Fruit fly (Drosophila melanogaster) whole organism, embryonic: ENCODE data around the gene Vps26.
A peak's percentile ranks its signal among the peaks of the same experiment; 100 is the strongest.

ENCODE experiments used
- Asciz ChIP-seq: fragments of 200-800 bp; sonication (Bioruptor generic); optimal IDR thresholded peaks from 2 replicates; lab custom pipeline; 2017; ENCODE audit warnings: missing biosample characterization, mild to moderate bottlenecking, missing genetic modification characterization, missing genetic modification reagents
- Atf-2 ChIP-seq: fragments of 200-800 bp; sonication (Bioruptor generic); optimal IDR thresholded peaks from 2 replicates; lab custom pipeline; 2016; ENCODE audit warnings: missing biosample characterization, missing genetic modification characterization
- CG10209 ChIP-seq: fragments of 200-800 bp; sonication (Bioruptor generic); optimal IDR thresholded peaks from 3 replicates; lab custom pipeline; 2017; ENCODE audit warnings: missing biosample characterization, mild to moderate bottlenecking, missing genetic modification characterization, missing genetic modification reagents
- CG10274 ChIP-seq: fragments of 200-800 bp; sonication (Bioruptor generic); optimal IDR thresholded peaks from 3 replicates; lab custom pipeline; 2017; ENCODE audit warnings: missing biosample characterization, mild to moderate bottlenecking, missing genetic modification characterization
- CG10462 ChIP-seq: fragments of 200-800 bp; sonication (Bioruptor generic); optimal IDR thresholded peaks from 2 replicates; lab custom pipeline; 2016; ENCODE audit warnings: missing biosample characterization, missing genetic modification characterization
- CG12744 ChIP-seq: fragments of 200-800 bp; sonication (Bioruptor generic); optimal IDR thresholded peaks from 2 replicates; lab custom pipeline; 2016; ENCODE audit warnings: missing biosample characterization, missing genetic modification characterization
- CG13296 ChIP-seq: fragments of 200-800 bp; sonication (Bioruptor generic); optimal IDR thresholded peaks from 3 replicates; lab custom pipeline; 2018; ENCODE audit warnings: missing biosample characterization, mild to moderate bottlenecking, missing genetic modification characterization
- CG14014 ChIP-seq: fragments of 200-800 bp; sonication (Bioruptor generic); IDR thresholded peaks from 2 replicates; pipeline ENCODE4 v1.3.6; 2022; ENCODE audit warnings: missing biosample characterization, missing genetic modification characterization
- CG17912 ChIP-seq: fragments of 200-800 bp; sonication (Bioruptor generic); optimal IDR thresholded peaks from 2 replicates; lab custom pipeline; 2018; ENCODE audit warnings: missing biosample characterization, mild to moderate bottlenecking, missing genetic modification characterization
- CG30431 ChIP-seq: fragments of 200-800 bp; sonication (Bioruptor generic); optimal IDR thresholded peaks from 2 replicates; lab custom pipeline; 2017; ENCODE audit warnings: missing biosample characterization, missing genetic modification characterization
- CG32532 ChIP-seq: fragments of 200-800 bp; sonication (Bioruptor generic); IDR thresholded peaks from 2 replicates; pipeline ENCODE4 v1.3.6; 2022; ENCODE audit warnings: missing biosample characterization, missing genetic modification characterization
- CG3281 ChIP-seq: fragments of 200-800 bp; sonication (Bioruptor generic); optimal IDR thresholded peaks from 3 replicates; lab custom pipeline; 2017; ENCODE audit warnings: missing biosample characterization, mild to moderate bottlenecking, missing genetic modification characterization
- CG33213 ChIP-seq: fragments of 200-800 bp; sonication (Bioruptor generic); optimal IDR thresholded peaks from 3 replicates; lab custom pipeline; 2016; ENCODE audit warnings: missing biosample characterization, missing genetic modification characterization
- CG6254 ChIP-seq: fragments of 200-800 bp; sonication (Bioruptor generic); optimal IDR thresholded peaks from 3 replicates; lab custom pipeline; 2017; ENCODE audit warnings: mild to moderate bottlenecking, missing biosample characterization, missing genetic modification reagents, missing genetic modification characterization
- CG6791 ChIP-seq: fragments of 200-800 bp; sonication (Bioruptor generic); IDR thresholded peaks from 3 replicates; pipeline ENCODE4 v1.3.6; 2022; ENCODE audit warnings: missing biosample characterization, missing genetic modification characterization; ENCODE audit not compliant: partially characterized antibody
- CG7839 ChIP-seq: fragments of 200-800 bp; sonication (Bioruptor generic); optimal IDR thresholded peaks from 3 replicates; lab custom pipeline; 2018; ENCODE audit warnings: missing biosample characterization, mild to moderate bottlenecking, missing genetic modification characterization, moderate library complexity
- CG8478 ChIP-seq: fragments of >200 bp; optimal IDR thresholded peaks from 2 replicates; lab custom pipeline; 2018
- CG8944 ChIP-seq: fragments of 200-800 bp; sonication (Bioruptor generic); optimal IDR thresholded peaks from 3 replicates; lab custom pipeline; 2016; ENCODE audit warnings: missing biosample characterization, missing genetic modification characterization
- CG9727 ChIP-seq: fragments of 200-800 bp; sonication (Bioruptor generic); optimal IDR thresholded peaks from 3 replicates; lab custom pipeline; 2017; ENCODE audit warnings: missing biosample characterization, mild to moderate bottlenecking, missing genetic modification characterization
- CoRest ChIP-seq: fragments of 200-800 bp; sonication (Bioruptor generic); optimal IDR thresholded peaks from 3 replicates; lab custom pipeline; 2018; ENCODE audit warnings: missing biosample characterization, mild to moderate bottlenecking, missing genetic modification characterization, moderate library complexity
- Deaf1 ChIP-seq: fragments of 200-800 bp; optimal IDR thresholded peaks from 3 replicates; lab custom pipeline; 2019; ENCODE audit warnings: missing biosample characterization, mild to moderate bottlenecking, missing genetic modification characterization, moderate library complexity
- Ets97D ChIP-seq: fragments of 200-800 bp; sonication (Bioruptor generic); optimal IDR thresholded peaks from 3 replicates; lab custom pipeline; 2016; ENCODE audit warnings: missing biosample characterization, missing genetic modification characterization
- HLH3B ChIP-seq: fragments of 200-800 bp; sonication (Bioruptor generic); IDR thresholded peaks from 2 replicates; pipeline ENCODE4 v1.3.6; 2022; ENCODE audit warnings: missing biosample characterization, missing genetic modification characterization
- Hmr ChIP-seq: fragments of 200-800 bp; sonication (Bioruptor generic); optimal IDR thresholded peaks from 3 replicates; lab custom pipeline; 2017; ENCODE audit warnings: mild to moderate bottlenecking, missing biosample characterization, missing genetic modification reagents, missing genetic modification characterization
- Max ChIP-seq: fragments of 200-800 bp; sonication (Bioruptor generic); optimal IDR thresholded peaks from 2 replicates; lab custom pipeline; 2016; ENCODE audit warnings: missing biosample characterization, mild to moderate bottlenecking, missing genetic modification characterization
- Mrtf ChIP-seq: fragments of 200-800 bp; sonication (Bioruptor generic); IDR thresholded peaks from 3 replicates; pipeline ENCODE4 v1.3.6; 2022; ENCODE audit warnings: missing biosample characterization, missing genetic modification characterization
- Nf-YA ChIP-seq: fragments of 200-800 bp; sonication (Bioruptor generic); IDR thresholded peaks from 2 replicates; pipeline ENCODE4 v1.3.6; 2022; ENCODE audit warnings: missing biosample characterization, missing genetic modification characterization
- Sox102F ChIP-seq: fragments of 200-800 bp; sonication (Bioruptor generic); optimal IDR thresholded peaks from 2 replicates; lab custom pipeline; 2018; ENCODE audit warnings: missing biosample characterization, mild to moderate bottlenecking, missing genetic modification characterization, moderate library complexity
- Usf ChIP-seq: fragments of 200-800 bp; sonication (Bioruptor generic); optimal IDR thresholded peaks from 2 replicates; lab custom pipeline; 2017; ENCODE audit warnings: missing genotype, missing biosample characterization, missing genetic modification characterization
- chinmo ChIP-seq: fragments of 200-800 bp; sonication (Bioruptor generic); IDR thresholded peaks from 4 replicates; pipeline ENCODE4 v1.3.6; 2022; ENCODE audit warnings: missing biosample characterization, missing genetic modification characterization; ENCODE audit not compliant: partially characterized antibody
- ci ChIP-seq: fragments of 200-800 bp; sonication (Bioruptor generic); IDR thresholded peaks from 3 replicates; pipeline ENCODE4 v1.3.6; 2022; ENCODE audit warnings: missing biosample characterization, missing genetic modification characterization
- dan ChIP-seq: fragments of 200-800 bp; sonication (Bioruptor generic); IDR thresholded peaks from 2 replicates; pipeline ENCODE4 v1.3.6; 2022; ENCODE audit warnings: missing biosample characterization, missing genetic modification characterization
- disco-r ChIP-seq: fragments of 200-800 bp; sonication (Bioruptor generic); optimal IDR thresholded peaks from 2 replicates; lab custom pipeline; 2016; ENCODE audit warnings: missing biosample characterization, missing genetic modification characterization
- dmrt11E ChIP-seq: fragments of 200-800 bp; sonication (Bioruptor generic); optimal IDR thresholded peaks from 3 replicates; lab custom pipeline; 2018; ENCODE audit warnings: missing biosample characterization, mild to moderate bottlenecking, missing genetic modification characterization, moderate library complexity
- gfzf ChIP-seq: fragments of 200-800 bp; sonication (Bioruptor generic); optimal IDR thresholded peaks from 2 replicates; lab custom pipeline; 2016; ENCODE audit warnings: missing biosample characterization, mild to moderate bottlenecking, missing genetic modification characterization, moderate library complexity
- hkb ChIP-seq, 2 experiments: fragments of 200-800 bp in 1 of 2; fragments of >200 bp in 1 of 2; sonication (Bioruptor generic) in 1 of 2; IDR thresholded peaks in 1 of 2; optimal IDR thresholded peaks in 1 of 2; 2 replicates each; pipeline versions ENCODE4 v1.3.6 to Lab custom; 2017 to 2022; ENCODE audit warnings: missing biosample characterization in 1 of 2, missing genetic modification characterization in 1 of 2
- lab ChIP-seq: fragments of 200-800 bp; sonication (Bioruptor generic); optimal IDR thresholded peaks from 3 replicates; lab custom pipeline; 2017; ENCODE audit warnings: missing biosample characterization, missing genetic modification characterization, mild to moderate bottlenecking, moderate library complexity, missing genetic modification reagents
- mirr ChIP-seq: fragments of 200-800 bp; sonication (Bioruptor generic); optimal IDR thresholded peaks from 3 replicates; lab custom pipeline; 2018; ENCODE audit warnings: missing biosample characterization, mild to moderate bottlenecking, missing genetic modification characterization
- org-1 ChIP-seq: fragments of 200-800 bp; sonication (Bioruptor generic); optimal IDR thresholded peaks from 2 replicates; lab custom pipeline; 2017; ENCODE audit warnings: missing biosample characterization, missing genetic modification characterization
- pb ChIP-seq: fragments of 200-800 bp; sonication (Bioruptor generic); optimal IDR thresholded peaks from 3 replicates; lab custom pipeline; 2016; ENCODE audit warnings: missing biosample characterization, missing genetic modification characterization
- pita ChIP-seq: fragments of 200-800 bp; sonication (Bioruptor generic); optimal IDR thresholded peaks from 2 replicates; lab custom pipeline; 2017; ENCODE audit warnings: missing biosample characterization, mild to moderate bottlenecking, missing genetic modification characterization
- pnt ChIP-seq: fragments of 200-800 bp; sonication (Bioruptor generic); optimal IDR thresholded peaks from 3 replicates; lab custom pipeline; 2016; ENCODE audit warnings: missing biosample characterization, missing genetic modification characterization
- prd ChIP-seq, 3 experiments: fragments of >200 bp in 2 of 3; fragments of 200-800 bp in 1 of 3; sonication (Bioruptor generic) in 1 of 3; optimal IDR thresholded peaks in 2 of 3; IDR thresholded peaks in 1 of 3; 2 replicates in 2 of 3; 3 replicates in 1 of 3; pipeline versions ENCODE4 v1.3.6 to Lab custom; 2017 to 2022; ENCODE audit warnings: missing biosample characterization in 1 of 3, missing genetic modification characterization in 1 of 3
- slou ChIP-seq: fragments of 200-800 bp; sonication (Bioruptor generic); optimal IDR thresholded peaks from 3 replicates; lab custom pipeline; 2016; ENCODE audit warnings: missing biosample characterization, missing genetic modification characterization
- slp2 ChIP-seq: fragments of 200-800 bp; sonication (Bioruptor generic); optimal IDR thresholded peaks from 2 replicates; lab custom pipeline; 2016; ENCODE audit warnings: missing biosample characterization, missing genetic modification characterization
- sr ChIP-seq: fragments of 200-800 bp; sonication (Bioruptor generic); IDR thresholded peaks from 3 replicates; pipeline ENCODE4 v1.3.6; 2022; ENCODE audit warnings: missing biosample characterization, missing genetic modification characterization
- ssp ChIP-seq: fragments of 200-800 bp; sonication (Bioruptor generic); IDR thresholded peaks from 2 replicates; pipeline ENCODE4 v1.3.6; 2022; ENCODE audit warnings: missing biosample characterization, missing genetic modification characterization
- trem ChIP-seq: fragments of 200-800 bp; optimal IDR thresholded peaks from 3 replicates; lab custom pipeline; 2019; ENCODE audit warnings: missing biosample characterization, mild to moderate bottlenecking, missing genetic modification characterization, moderate library complexity
- ttk ChIP-seq: fragments of 200-800 bp; sonication (Bioruptor generic); IDR thresholded peaks from 2 replicates; pipeline ENCODE4 v2.1.2; 2022; ENCODE audit warnings: missing biosample characterization, missing genetic modification characterization

Gene Vps26

DNA sequence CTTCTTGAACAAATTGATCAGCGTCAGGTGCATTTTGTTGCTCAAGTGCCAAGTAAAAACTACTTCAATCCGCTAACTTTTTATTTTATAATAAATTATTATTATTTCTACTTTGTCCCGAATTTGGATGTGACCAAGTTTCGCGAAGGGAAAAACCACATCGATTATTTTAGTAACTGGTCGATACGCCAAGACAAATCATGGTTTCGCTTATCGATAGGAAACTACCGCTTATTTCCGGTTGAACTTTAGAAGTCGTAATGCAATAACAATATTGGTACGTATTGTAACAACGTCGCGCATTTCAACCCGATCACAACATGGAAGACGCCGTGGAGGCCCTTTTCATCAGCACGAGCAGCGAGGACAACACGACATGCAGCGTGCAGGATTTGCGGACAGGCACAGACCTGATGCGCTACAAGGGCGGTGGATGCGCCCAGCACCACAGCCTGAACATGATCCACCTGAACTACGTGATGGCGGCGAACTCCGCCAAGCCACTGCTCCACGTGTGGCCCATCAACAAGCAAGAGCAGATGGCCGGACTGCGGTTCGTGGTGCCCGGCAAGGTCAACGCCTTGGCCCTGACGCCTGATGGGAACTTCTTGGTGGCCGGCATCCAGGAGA is 3.6 kb downstream of the Vps26 start, which contains the start of the genes CG14817 and CG14805 (continued):
- TF ChIP-seq trem (tag; lab: Kevin White, UChicago) = peak; percentile 88
- TF ChIP-seq Max (GFP tag; lab: Kevin White, UChicago) = peak; percentile 37
- TF ChIP-seq CG30431 (GFP tag; lab: Kevin White, UChicago) = peak; percentile 22
- TF ChIP-seq ttk = no peak
- peak; percentile 19 for TF ChIP-seq CG12744 (GFP tag; lab: Kevin White, UChicago)
- peak; percentile 62 for TF ChIP-seq CG6791 (GFP tag; lab: Robert Waterston, UW)
- TF ChIP-seq CG14014 (GFP tag; lab: Robert Waterston, UW) = peak; percentile 22; the same call in 1 of the 2 replicates
- TF ChIP-seq chinmo (GFP tag; lab: Robert Waterston, UW) = no peak
- no peak for TF ChIP-seq CG8478
- TF ChIP-seq CG10462 = no peak
- TF ChIP-seq Usf (GFP tag; lab: Kevin White, UChicago) = peak; percentile 26
- TF ChIP-seq CG17912 = peak; percentile 84
- TF ChIP-seq CG8944 = no peak
- peak; percentile 92 for TF ChIP-seq lab (GFP tag; lab: Kevin White, UChicago)
- TF ChIP-seq disco-r (GFP tag; lab: Kevin White, UChicago) = peak; percentile 15
- no peak for TF ChIP-seq dan (GFP tag; lab: Robert Waterston, UW)
- peak; percentile 59 for TF ChIP-seq dmrt11E
- no peak for TF ChIP-seq pnt (GFP tag; lab: Kevin White, UChicago)
- peak; percentile 70 for TF ChIP-seq CG32532 (GFP tag; lab: Robert Waterston, UW)
- TF ChIP-seq slou (GFP tag; lab: Kevin White, UChicago) = no peak
- TF ChIP-seq sr (GFP tag; lab: Robert Waterston, UW) = peak; percentile 41; the same call in 1 of the 3 replicates
- peak; percentile 64 for TF ChIP-seq CG33213 (GFP tag; lab: Kevin White, UChicago)
- TF ChIP-seq CG6254 (GFP tag; lab: Kevin White, UChicago) = no peak
- TF ChIP-seq ci (GFP tag; lab: Robert Waterston, UW) = peak; percentile 91
- peak; percentile 89 for TF ChIP-seq CG3281 (GFP tag; lab: Kevin White, UChicago)
- TF ChIP-seq Asciz (GFP tag; lab: Kevin White, UChicago) = no peak
- TF ChIP-seq ssp = no peak
- TF ChIP-seq Atf-2 (GFP tag; lab: Kevin White, UChicago) = no peak
- no peak for TF ChIP-seq prd (optimal IDR thresholded peaks at IDR 0.05; lab: Kevin White, UChicago)
- no peak for TF ChIP-seq prd (GFP tag; IDR thresholded peaks at IDR 0.05; lab: Robert Waterston, UW)
- peak; percentile 72 for TF ChIP-seq CG10209 (GFP tag; lab: Kevin White, UChicago)
- peak; percentile 98 for TF ChIP-seq Ets97D (GFP tag; lab: Kevin White, UChicago)
- TF ChIP-seq CG9727 (GFP tag; lab: Kevin White, UChicago) = peak; percentile 80
- TF ChIP-seq CG13296 (GFP tag; lab: Kevin White, UChicago) = peak; percentile 92
- TF ChIP-seq pita (GFP tag; lab: Kevin White, UChicago) = no peak
- peak; percentile 68 for TF ChIP-seq gfzf (GFP tag; lab: Kevin White, UChicago)
- TF ChIP-seq CG7839 (tag; lab: Kevin White, UChicago) = peak; percentile 66
- TF ChIP-seq Nf-YA (GFP tag; lab: Robert Waterston, UW) = no peak
- peak; percentile 54 for TF ChIP-seq CG10274 (GFP tag; lab: Kevin White, UChicago)
- TF ChIP-seq Sox102F = no peak
- 0 out of 2 replicates have a peak, but pooled peaks have one; percentile 33 for TF ChIP-seq HLH3B (GFP tag; lab: Robert Waterston, UW)
- TF ChIP-seq CoRest (tag; lab: Kevin White, UChicago) = peak; percentile 43
- TF ChIP-seq mirr = peak; percentile 93
- no peak for TF ChIP-seq hkb (optimal IDR thresholded peaks at IDR 0.05; lab: Kevin White, UChicago)
- peak; percentile 59; the same call in 1 of the 2 replicates for TF ChIP-seq hkb (GFP tag; IDR thresholded peaks at IDR 0.05; lab: Robert Waterston, UW)
- peak; percentile 12 for TF ChIP-seq slp2
- peak; percentile 2 for TF ChIP-seq pb
- peak; percentile 88 for TF ChIP-seq Hmr (GFP tag; lab: Kevin White, UChicago)
- TF ChIP-seq org-1 (GFP tag; lab: Kevin White, UChicago) = peak; percentile 54
- peak; percentile 30 for TF ChIP-seq Deaf1
- TF ChIP-seq Mrtf (GFP tag; lab: Robert Waterston, UW) = 0 out of 3 replicates have a peak, but pooled peaks have one; percentile 8
